Fruit fly (Drosophila melanogaster) Kc167 (cell line): Measurements from ENCODE around the gene CG10669.

Source experiments
- Myc ChIP-seq: fragments of >200 bp; optimal IDR thresholded peaks from 2 replicates; lab custom pipeline; 2017; ENCODE audit warnings: missing external identifiers
- Sin3A ChIP-seq: fragments of >200 bp; optimal IDR thresholded peaks from 2 replicates; lab custom pipeline; 2018; ENCODE audit warnings: missing external identifiers
- h ChIP-seq: fragments of >200 bp; optimal IDR thresholded peaks from 3 replicates; lab custom pipeline; 2018; ENCODE audit warnings: missing external identifiers
- insv ChIP-seq: fragments of >200 bp; optimal IDR thresholded peaks from 3 replicates; lab custom pipeline; 2018; ENCODE audit warnings: missing external identifiers
- psq ChIP-seq: fragments of >200 bp; optimal IDR thresholded peaks from 2 replicates; lab custom pipeline; 2017; ENCODE audit warnings: missing external identifiers
- ttk ChIP-seq: sonication (Bioruptor generic); optimal IDR thresholded peaks from 2 replicates; lab custom pipeline; 2017; ENCODE audit warnings: missing external identifiers

dm6 chr3R:25283209-25283670 is 51.8 kb downstream of the CG10669 start, which contains the start of gene CG31300:
- TF ChIP-seq psq (lab: Kevin White, UChicago) (no peak), Myc (lab: Kevin White, UChicago) (no peak), insv (lab: Kevin White, UChicago) (no peak), Sin3A (lab: Kevin White, UChicago) (no peak), ttk (no peak), h (lab: Kevin White, UChicago) (no peak)
